Worm (Caenorhabditis elegans) whole organism, L2 larva: Measurements from ENCODE around the gene lido-8.
A peak's percentile ranks its signal among the peaks of the same experiment; 100 is the strongest.

Source experiments
- F13H6.1 ChIP-seq: sonication (generic microtip); optimal IDR thresholded peaks from 2 replicates; lab custom pipeline; 2016; ENCODE audit warnings: missing genetic modification characterization, missing compliant biosample characterization
- alr-1 ChIP-seq: fragments of 150-350 bp; optimal IDR thresholded peaks from 2 replicates; lab custom pipeline; 2014; ENCODE audit warnings: missing biosample characterization, missing genetic modification characterization
- aly-2 ChIP-seq: fragments of 150-350 bp; optimal IDR thresholded peaks from 2 replicates; lab custom pipeline; 2014; ENCODE audit warnings: missing biosample characterization, missing genetic modification characterization
- ama-1 ChIP-seq: fragments of 150-350 bp; optimal IDR thresholded peaks from 2 replicates; lab custom pipeline; 2018; ENCODE audit warnings: inconsistent platforms
- blmp-1 ChIP-seq: sonication (generic microtip); optimal IDR thresholded peaks from 2 replicates; lab custom pipeline; 2017; ENCODE audit warnings: missing genetic modification characterization, mild to moderate bottlenecking, missing compliant biosample characterization, antibody characterized with exemption, moderate library complexity; ENCODE audit not compliant: insufficient read depth
- crh-2 ChIP-seq: sonication (generic microtip); optimal IDR thresholded peaks from 2 replicates; lab custom pipeline; 2017; ENCODE audit warnings: missing biosample characterization, missing genetic modification characterization
- dmd-4 ChIP-seq: sonication (generic microtip); optimal IDR thresholded peaks from 2 replicates; lab custom pipeline; 2017; ENCODE audit warnings: missing biosample characterization, missing genetic modification characterization
- egl-27 ChIP-seq: sonication (generic microtip); optimal IDR thresholded peaks from 3 replicates; lab custom pipeline; 2017; ENCODE audit warnings: missing biosample characterization, missing genetic modification reagents, missing genetic modification characterization
- elt-1 ChIP-seq: fragments of 150-350 bp; optimal IDR thresholded peaks from 2 replicates; lab custom pipeline; 2014; ENCODE audit warnings: missing biosample characterization, missing genetic modification characterization
- fos-1 ChIP-seq: fragments of 150-350 bp; optimal IDR thresholded peaks from 2 replicates; lab custom pipeline; 2014; ENCODE audit warnings: missing biosample characterization, missing genetic modification characterization
- lin-11 ChIP-seq: fragments of 150-350 bp; sonication (generic microtip); optimal IDR thresholded peaks from 2 replicates; lab custom pipeline; 2014; ENCODE audit warnings: missing biosample characterization, missing genetic modification characterization, inconsistent platforms, mixed read lengths
- lin-13 ChIP-seq: fragments of 150-350 bp; optimal IDR thresholded peaks from 2 replicates; lab custom pipeline; 2014; ENCODE audit warnings: missing biosample characterization, missing genetic modification reagents, missing genetic modification characterization
- lin-39 ChIP-seq: fragments of 150-350 bp; optimal IDR thresholded peaks from 2 replicates; lab custom pipeline; 2014; ENCODE audit warnings: missing biosample characterization, missing genetic modification reagents, missing genetic modification characterization
- lsy-2 ChIP-seq, 2 experiments: fragments of 150-350 bp in 1 of 2; sonication (generic microtip) in 1 of 2; optimal IDR thresholded peaks; 2 replicates each; lab custom pipeline; 2014 to 2017; ENCODE audit warnings: missing biosample characterization in 2 of 2, missing genetic modification characterization in 2 of 2
- mab-5 ChIP-seq: fragments of 150-350 bp; optimal IDR thresholded peaks from 2 replicates; lab custom pipeline; 2014; ENCODE audit warnings: missing biosample characterization, missing genetic modification characterization
- mdl-1 ChIP-seq, 2 experiments: fragments of 150-350 bp in 1 of 2; sonication (generic microtip) in 1 of 2; optimal IDR thresholded peaks; 2 replicates each; lab custom pipeline; 2017; ENCODE audit warnings: missing biosample characterization in 2 of 2, missing genetic modification characterization in 2 of 2
- nhr-10 ChIP-seq: sonication (generic microtip); optimal IDR thresholded peaks from 2 replicates; lab custom pipeline; 2017; ENCODE audit warnings: missing biosample characterization, missing genetic modification characterization
- nhr-12 ChIP-seq: fragments of 150-350 bp; optimal IDR thresholded peaks from 2 replicates; lab custom pipeline; 2014; ENCODE audit warnings: missing biosample characterization, missing genetic modification characterization
- nhr-129 ChIP-seq: fragments of 150-350 bp; optimal IDR thresholded peaks from 2 replicates; lab custom pipeline; 2014; ENCODE audit warnings: missing biosample characterization, missing genetic modification characterization
- nhr-21 ChIP-seq: fragments of 150-350 bp; optimal IDR thresholded peaks from 2 replicates; lab custom pipeline; 2014; ENCODE audit warnings: missing biosample characterization, missing genetic modification characterization
- nhr-25 ChIP-seq: fragments of 150-350 bp; sonication (generic microtip); optimal IDR thresholded peaks from 3 replicates; lab custom pipeline; 2014; ENCODE audit warnings: missing biosample characterization, missing genetic modification characterization
- nhr-77 ChIP-seq: fragments of 150-350 bp; optimal IDR thresholded peaks from 2 replicates; lab custom pipeline; 2014; ENCODE audit warnings: missing biosample characterization, missing genetic modification characterization
- peb-1 ChIP-seq: fragments of 150-350 bp; optimal IDR thresholded peaks from 2 replicates; lab custom pipeline; 2014; ENCODE audit warnings: missing biosample characterization, missing genetic modification characterization
- sma-9 ChIP-seq, 2 experiments: fragments of 150-350 bp in 1 of 2; sonication (generic microtip) in 1 of 2; optimal IDR thresholded peaks; 2 replicates each; lab custom pipeline; 2014 to 2016; ENCODE audit warnings: missing genetic modification characterization in 2 of 2, mild to moderate bottlenecking in 1 of 2, missing biosample characterization in 1 of 2, missing compliant biosample characterization in 1 of 2, missing genetic modification reagents in 1 of 2, moderate library complexity in 1 of 2
- snpc-4 ChIP-seq: fragments of 150-350 bp; optimal IDR thresholded peaks from 2 replicates; lab custom pipeline; 2014; ENCODE audit warnings: missing biosample characterization, missing genetic modification characterization
- unc-39 ChIP-seq: fragments of 150-350 bp; optimal IDR thresholded peaks from 2 replicates; lab custom pipeline; 2014; ENCODE audit warnings: missing biosample characterization, missing genetic modification characterization
- unc-62 ChIP-seq: fragments of 150-350 bp; optimal IDR thresholded peaks from 2 replicates; lab custom pipeline; 2014; ENCODE audit warnings: missing biosample characterization, missing genetic modification reagents, missing genetic modification characterization
- zag-1 ChIP-seq: fragments of 150-350 bp; optimal IDR thresholded peaks from 2 replicates; lab custom pipeline; 2014; ENCODE audit warnings: missing biosample characterization, missing genetic modification characterization
- ztf-11 ChIP-seq: sonication (generic microtip); optimal IDR thresholded peaks from 2 replicates; lab custom pipeline; 2017; ENCODE audit warnings: missing biosample characterization, missing genetic modification characterization
- ztf-4 ChIP-seq: fragments of 150-350 bp; optimal IDR thresholded peaks from 2 replicates; lab custom pipeline; 2014; ENCODE audit warnings: missing biosample characterization, missing genetic modification characterization

lido-8 gene

ce11 chrII:3002211-3002610, 5.4 kb downstream of the lido-8 start, which contains the start of gene lido-10:
Gene lido-10 (plus strand): TSS chrII:3002511.
- TF ChIP-seq peb-1 (tag; lab: Kevin White, UChicago) (no peak), nhr-21 (no peak)

- TF ChIP-seq snpc-4 (tag; lab: Kevin White, UChicago) = no peak
- TF ChIP-seq nhr-12 = no peak
- no peak for TF ChIP-seq unc-39 (tag; lab: Kevin White, UChicago)
- no peak for TF ChIP-seq zag-1 (tag; lab: Kevin White, UChicago)
- no peak for TF ChIP-seq nhr-129 (tag; lab: Kevin White, UChicago)
- no peak for TF ChIP-seq nhr-77 (tag; lab: Kevin White, UChicago)
- TF ChIP-seq dmd-4 = no peak
- no peak for TF ChIP-seq lsy-2 (tag; optimal IDR thresholded peaks at IDR 0.05; lab: Kevin White, UChicago)
- no peak for TF ChIP-seq blmp-1 (tag; lab: Kevin White, UChicago)
- TF ChIP-seq, all 48 proteins: peak for 0
Measured at ce11 chrII:3003667-3004066, 6.8 kb downstream of the lido-8 start, which contains the start of gene lido-11. Gene lido-11 (plus strand): TSS chrII:3003967.

ce11 chrII:3005499-3005898, 8.7 kb downstream of the lido-8 start, which contains the start of gene lido-12:
Gene lido-12 (plus strand): TSS chrII:3005799.
- TF ChIP-seq aly-2 = no peak
- TF ChIP-seq crh-2 = no peak
- no peak for TF ChIP-seq ztf-11 (tag; lab: Kevin White, UChicago)
- no peak for TF ChIP-seq lin-13 (GFP tag; lab: Kevin White, UChicago)
- TF ChIP-seq ama-1 (lab: Kevin White, UChicago) = no peak

- TF ChIP-seq nhr-10 (tag; lab: Kevin White, UChicago) (no peak), F13H6.1 (no peak), fos-1 (tag; lab: Kevin White, UChicago) (no peak), sma-9 (GFP tag; optimal IDR thresholded peaks at IDR 0.05; lab: Kevin White, UChicago) (no peak), sma-9 (tag; optimal IDR thresholded peaks at IDR 0.05; lab: Kevin White, UChicago) (no peak)
Measured at ce11 chrII:3008400-3008799, 11.6 kb downstream of the lido-8 start, which contains the start of gene sdz-5. Gene sdz-5 (plus strand): TSS chrII:3008700.

- TF ChIP-seq nhr-25 (tag; lab: Kevin White, UChicago) (no peak), zag-1 (tag; lab: Kevin White, UChicago) (no peak), lin-11 (no peak)
Measured at ce11 chrII:3012133-3012532, 15.3 kb downstream of the lido-8 start, which contains the start of gene C41H7.9. Gene C41H7.9 (minus strand): TSS chrII:3012233.

- TF ChIP-seq egl-27 (tag; lab: Kevin White, UChicago) = no peak
- TF ChIP-seq crh-2 = peak; percentile 4
- TF ChIP-seq fos-1 (tag; lab: Kevin White, UChicago) = peak; percentile 85
- no peak for TF ChIP-seq mdl-1 (tag; optimal IDR thresholded peaks at IDR 0.05; lab: Kevin White, UChicago)
- no peak for TF ChIP-seq sma-9 (GFP tag; optimal IDR thresholded peaks at IDR 0.05; lab: Kevin White, UChicago)
- no peak for TF ChIP-seq sma-9 (tag; optimal IDR thresholded peaks at IDR 0.05; lab: Kevin White, UChicago)
- TF ChIP-seq mab-5 (tag; lab: Kevin White, UChicago) = no peak
- no peak for TF ChIP-seq unc-62
- no peak for TF ChIP-seq lin-11
- TF ChIP-seq peb-1 (tag; lab: Kevin White, UChicago) = no peak
- no peak for TF ChIP-seq snpc-4 (tag; lab: Kevin White, UChicago)
Measured at ce11 chrII:3014196-3014849, 17.5 kb downstream of the lido-8 start, which contains the start of gene C41H7.2. Gene C41H7.2 (plus strand): TSS chrII:3014817.

- no peak for TF ChIP-seq crh-2
- TF ChIP-seq sma-9 (GFP tag; optimal IDR thresholded peaks at IDR 0.05; lab: Kevin White, UChicago) = no peak
- no peak for TF ChIP-seq sma-9 (tag; optimal IDR thresholded peaks at IDR 0.05; lab: Kevin White, UChicago)
- no peak for TF ChIP-seq ztf-4
- no peak for TF ChIP-seq nhr-25 (tag; lab: Kevin White, UChicago)
- no peak for TF ChIP-seq nhr-21
- no peak for TF ChIP-seq lin-39 (tag; lab: Kevin White, UChicago)
- no peak for TF ChIP-seq nhr-12
- TF ChIP-seq elt-1 (tag; lab: Kevin White, UChicago) = no peak
- no peak for TF ChIP-seq alr-1 (tag; lab: Kevin White, UChicago)
- TF ChIP-seq egl-27 (tag; lab: Kevin White, UChicago) = no peak
- no peak for TF ChIP-seq blmp-1 (tag; lab: Kevin White, UChicago)
- TF ChIP-seq aly-2 = no peak
Measured at ce11 chrII:3019807-3020206, 23.0 kb downstream of the lido-8 start, which contains the start of gene clec-3. Gene clec-3 (minus strand): TSS chrII:3019907.
